Worm (Caenorhabditis elegans) whole organism, L4 larva: ENCODE measurements around the gene ZK688.12.
A peak's percentile ranks its signal among the peaks of the same experiment; 100 is the strongest.

Experiments used
- T20F7.1 ChIP-seq: fragments of 200-800 bp; sonication (Bioruptor generic); optimal IDR thresholded peaks from 2 replicates; lab custom pipeline; 2018; ENCODE audit warnings: mild to moderate bottlenecking, missing genetic modification characterization, missing compliant biosample characterization
- T26A8.4 ChIP-seq: fragments of 200-800 bp; sonication (Bioruptor generic); IDR thresholded peaks from 2 replicates; pipeline ENCODE4 v1.3.6; 2022; ENCODE audit warnings: missing genetic modification characterization, missing compliant biosample characterization
- Y105C5A.15 ChIP-seq: fragments of 200-800 bp; sonication (Bioruptor generic); IDR thresholded peaks from 2 replicates; pipeline ENCODE4 v1.3.6; 2022; ENCODE audit warnings: missing genetic modification characterization, missing compliant biosample characterization
- aha-1 ChIP-seq: fragments of 150-350 bp; peaks from one replicate; lab custom pipeline; 2014; ENCODE audit warnings: missing biosample characterization, missing genetic modification characterization
- arid-1 ChIP-seq: fragments of 200-800 bp; sonication (Bioruptor generic); conservative IDR thresholded peaks from 2 replicates; pipeline ENCODE4 v1.3.6; 2022; ENCODE audit warnings: missing genetic modification reagents, missing genetic modification characterization, missing compliant biosample characterization
- ceh-62 ChIP-seq: sonication (generic microtip); optimal IDR thresholded peaks from 2 replicates; lab custom pipeline; 2017; ENCODE audit warnings: missing biosample characterization, missing genetic modification characterization
- ceh-82 ChIP-seq: sonication (generic microtip); optimal IDR thresholded peaks from 2 replicates; lab custom pipeline; 2017; ENCODE audit warnings: missing biosample characterization, missing genetic modification characterization
- cey-2 ChIP-seq: sonication (generic microtip); optimal IDR thresholded peaks from 3 replicates; lab custom pipeline; 2017; ENCODE audit warnings: missing genetic modification characterization, mild to moderate bottlenecking, missing compliant biosample characterization, antibody characterized with exemption, borderline replicate concordance; ENCODE audit not compliant: insufficient read depth
- daf-16 ChIP-seq, 3 experiments: sonication (generic microtip); optimal IDR thresholded peaks; 2 replicates each; lab custom pipeline; 2016 to 2017; ENCODE audit warnings: missing genetic modification characterization in 3 of 3, missing genetic modification reagents in 3 of 3, mild to moderate bottlenecking in 2 of 3, missing compliant biosample characterization in 2 of 3, missing biosample characterization in 1 of 3, moderate library complexity in 1 of 3
- dmd-6 ChIP-seq: fragments of 200-800 bp; sonication (Bioruptor generic); IDR thresholded peaks from 2 replicates; pipeline ENCODE4 v1.3.6; 2022; ENCODE audit warnings: missing genetic modification reagents, missing genetic modification characterization, missing compliant biosample characterization
- duxl-1 ChIP-seq: sonication (generic microtip); optimal IDR thresholded peaks from 2 replicates; lab custom pipeline; 2016; ENCODE audit warnings: mild to moderate bottlenecking, missing genetic modification characterization, moderate library complexity, missing compliant biosample characterization; ENCODE audit not compliant: poor library complexity
- dve-1 ChIP-seq: sonication (generic microtip); optimal IDR thresholded peaks from 2 replicates; lab custom pipeline; 2017; ENCODE audit warnings: antibody characterized with exemption, mild to moderate bottlenecking, missing genetic modification characterization, missing compliant biosample characterization; ENCODE audit not compliant: insufficient read depth
- egl-43 ChIP-seq: fragments of 200-800 bp; sonication (Bioruptor generic); IDR thresholded peaks from 2 replicates; pipeline ENCODE4 v1.3.6; 2022; ENCODE audit warnings: missing genetic modification reagents, missing genetic modification characterization, missing compliant biosample characterization
- hlh-11 ChIP-seq: fragments of 200-800 bp; sonication (Bioruptor generic); optimal IDR thresholded peaks from 2 replicates; lab custom pipeline; 2018; ENCODE audit warnings: mild to moderate bottlenecking, missing genetic modification characterization, missing compliant biosample characterization
- hlh-30 ChIP-seq: sonication (generic microtip); optimal IDR thresholded peaks from 2 replicates; lab custom pipeline; 2017; ENCODE audit warnings: antibody characterized with exemption, mild to moderate bottlenecking, missing genetic modification characterization, missing compliant biosample characterization; ENCODE audit not compliant: insufficient read depth
- jun-1 ChIP-seq: fragments of 150-350 bp; optimal IDR thresholded peaks from 2 replicates; lab custom pipeline; 2014; ENCODE audit warnings: missing biosample characterization, missing genetic modification reagents, missing genetic modification characterization
- lim-7 ChIP-seq: fragments of 200-800 bp; sonication (Bioruptor generic); IDR thresholded peaks from 2 replicates; pipeline ENCODE4 v1.3.6; 2022; ENCODE audit warnings: missing genetic modification characterization, missing compliant biosample characterization
- lsy-2 ChIP-seq, 2 experiments: fragments of 150-350 bp in 1 of 2; sonication (generic microtip) in 1 of 2; optimal IDR thresholded peaks; 2 replicates each; lab custom pipeline; 2014 to 2017; ENCODE audit warnings: missing biosample characterization in 2 of 2, missing genetic modification characterization in 2 of 2
- madf-5 ChIP-seq, 2 experiments: fragments of 200-800 bp; sonication (Bioruptor generic); IDR thresholded peaks; 2 replicates each; pipeline ENCODE4 v1.3.6; 2022; ENCODE audit warnings: missing compliant biosample characterization in 2 of 2, missing genetic modification characterization in 2 of 2
- madf-9 ChIP-seq: fragments of 200-800 bp; sonication (Bioruptor generic); conservative IDR thresholded peaks from 2 replicates; pipeline ENCODE4 v1.3.6; 2022; ENCODE audit warnings: missing genetic modification reagents, missing genetic modification characterization, missing compliant biosample characterization
- mdl-1 ChIP-seq, 2 experiments: fragments of 150-350 bp in 1 of 2; sonication (generic microtip) in 1 of 2; optimal IDR thresholded peaks; 2 replicates each; lab custom pipeline; 2014 to 2017; ENCODE audit warnings: missing biosample characterization in 2 of 2, missing genetic modification characterization in 2 of 2
- mep-1 ChIP-seq: fragments of 150-350 bp; sonication (generic microtip); optimal IDR thresholded peaks from 3 replicates; lab custom pipeline; 2014; ENCODE audit warnings: missing biosample characterization, missing genetic modification characterization
- mxl-2 ChIP-seq: fragments of 200-800 bp; sonication (Bioruptor generic); conservative IDR thresholded peaks from 2 replicates; pipeline ENCODE4 v1.3.6; 2022; ENCODE audit warnings: missing genetic modification reagents, missing genetic modification characterization, missing compliant biosample characterization
- nhr-25 ChIP-seq: sonication (generic microtip); optimal IDR thresholded peaks from 2 replicates; lab custom pipeline; 2017; ENCODE audit warnings: missing genetic modification characterization, mild to moderate bottlenecking, missing compliant biosample characterization, antibody characterized with exemption, moderate library complexity, borderline replicate concordance; ENCODE audit not compliant: insufficient read depth
- nhr-28 ChIP-seq: fragments of 150-350 bp; optimal IDR thresholded peaks from 2 replicates; lab custom pipeline; 2014; ENCODE audit warnings: missing biosample characterization, missing genetic modification characterization
- nhr-42 ChIP-seq: fragments of 200-800 bp; sonication (Bioruptor generic); IDR thresholded peaks from 2 replicates; pipeline ENCODE4 v1.3.6; 2022; ENCODE audit warnings: missing genetic modification characterization, missing compliant biosample characterization
- nhr-48 ChIP-seq: sonication (generic microtip); optimal IDR thresholded peaks from 2 replicates; lab custom pipeline; 2016; ENCODE audit warnings: mild to moderate bottlenecking, missing genetic modification characterization, missing compliant biosample characterization
- pqm-1 ChIP-seq: sonication (generic microtip); optimal IDR thresholded peaks from 2 replicates; lab custom pipeline; 2017; ENCODE audit warnings: missing biosample characterization, missing genetic modification characterization
- snpc-4 ChIP-seq: fragments of 150-350 bp; optimal IDR thresholded peaks from 2 replicates; lab custom pipeline; 2014; ENCODE audit warnings: missing biosample characterization, missing genetic modification characterization
- unc-130 ChIP-seq: sonication (generic microtip); optimal IDR thresholded peaks from 2 replicates; lab custom pipeline; 2016; ENCODE audit warnings: missing genetic modification reagents, missing genetic modification characterization, missing compliant biosample characterization
- unc-62 ChIP-seq, 3 experiments: fragments of 150-350 bp in 1 of 3; sonication (generic microtip); optimal IDR thresholded peaks in 2 of 3; peaks in 1 of 3; 1 replicate in 1 of 3; 2 replicates in 2 of 3; lab custom pipeline; 2014 to 2017; ENCODE audit warnings: missing biosample characterization in 3 of 3, missing genetic modification characterization in 3 of 3, missing genetic modification reagents in 3 of 3, missing genotype in 1 of 3
- vab-7 ChIP-seq: fragments of 200-800 bp; sonication (Bioruptor generic); IDR thresholded peaks from 2 replicates; pipeline ENCODE4 v1.3.6; 2022; ENCODE audit warnings: missing genetic modification reagents, missing genetic modification characterization, missing compliant biosample characterization
- zip-11 ChIP-seq: fragments of 200-800 bp; sonication (Bioruptor generic); IDR thresholded peaks from 2 replicates; pipeline ENCODE4 v1.3.6; 2022; ENCODE audit warnings: missing genetic modification characterization, missing compliant biosample characterization
- ztf-11 ChIP-seq: fragments of 150-350 bp; optimal IDR thresholded peaks from 2 replicates; lab custom pipeline; 2014; ENCODE audit warnings: missing biosample characterization, missing genetic modification characterization
- ztf-7 ChIP-seq: fragments of 150-350 bp; optimal IDR thresholded peaks from 2 replicates; lab custom pipeline; 2014; ENCODE audit warnings: missing biosample characterization, missing genetic modification characterization

Gene ZK688.12

DNA sequence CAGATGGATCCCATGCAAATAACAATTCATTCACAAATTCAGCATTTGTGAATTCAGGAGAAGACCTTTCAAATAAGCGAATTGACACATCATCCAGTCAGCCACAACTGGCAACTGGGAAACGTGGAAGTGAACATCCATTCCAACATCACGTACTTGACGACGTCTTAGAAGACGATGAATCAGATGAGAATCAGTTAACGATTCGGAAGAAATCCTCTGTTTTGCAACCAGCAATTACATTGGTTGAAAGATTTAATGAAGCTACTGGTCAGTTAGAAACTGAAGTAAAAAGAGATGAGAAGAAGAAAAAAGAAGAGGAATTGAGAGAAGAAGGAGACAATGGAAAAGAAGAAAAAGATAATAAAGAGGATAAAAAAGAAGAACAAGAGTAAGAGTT, 10.0 kb downstream of the ZK688.12 start:
- peak in 1 of 2 experiments; percentile 91 for TF ChIP-seq unc-62 (GFP tag; optimal IDR thresholded peaks at IDR 0.05 in 1 of 2; lab: Kevin White, UChicago)
- no peak for TF ChIP-seq unc-62 (tag; optimal IDR thresholded peaks at IDR 0.05; lab: Kevin White, UChicago)
- peak; percentile 43 for TF ChIP-seq aha-1 (tag; lab: Kevin White, UChicago)
- no peak for TF ChIP-seq egl-43 (GFP tag; lab: Robert Waterston, UW)
- TF ChIP-seq, all 104 proteins: peak for 2

DNA sequence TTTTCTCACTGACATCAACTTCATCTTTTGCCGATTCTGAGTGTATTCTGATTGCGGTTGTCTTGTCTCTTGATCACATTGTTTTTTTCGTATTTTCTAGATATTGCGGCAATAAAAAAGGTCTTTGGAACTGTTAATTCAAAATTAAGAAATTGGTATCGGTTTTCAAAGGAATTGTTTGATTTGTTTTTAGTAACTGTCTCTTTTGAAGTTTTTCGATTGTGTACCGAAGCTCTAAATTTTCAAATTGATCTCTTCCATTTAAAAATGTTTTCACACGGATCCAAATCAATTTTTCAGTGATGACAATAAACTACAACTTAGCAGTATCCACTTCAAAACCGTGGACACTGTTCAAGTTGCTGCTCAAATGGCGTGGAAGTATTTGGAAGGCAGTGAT, 12.7 kb downstream of the ZK688.12 start, which contains the start of gene best-24:
best-24 (plus strand) TSS at position 301 of the 400 bp plus-strand sequence.
- TF ChIP-seq lim-7 (no peak), egl-43 (GFP tag; lab: Robert Waterston, UW) (no peak), nhr-42 (no peak), jun-1 (no peak), zip-11 (no peak), duxl-1 (tag; lab: Kevin White, UChicago) (no peak), ztf-7 (tag; lab: Kevin White, UChicago) (no peak), ceh-62 (tag; lab: Kevin White, UChicago) (no peak), Y105C5A.15 (GFP tag; lab: Robert Waterston, UW) (no peak), nhr-48 (tag; lab: Kevin White, UChicago) (no peak), unc-130 (GFP tag; lab: Kevin White, UChicago) (no peak), T26A8.4 (GFP tag; lab: Robert Waterston, UW) (no peak), mxl-2 (GFP tag; lab: Robert Waterston, UW) (no peak), lsy-2 (tag; optimal IDR thresholded peaks at IDR 0.05; lab: Kevin White, UChicago) (no peak), pqm-1 (tag; lab: Kevin White, UChicago) (no peak)

DNA sequence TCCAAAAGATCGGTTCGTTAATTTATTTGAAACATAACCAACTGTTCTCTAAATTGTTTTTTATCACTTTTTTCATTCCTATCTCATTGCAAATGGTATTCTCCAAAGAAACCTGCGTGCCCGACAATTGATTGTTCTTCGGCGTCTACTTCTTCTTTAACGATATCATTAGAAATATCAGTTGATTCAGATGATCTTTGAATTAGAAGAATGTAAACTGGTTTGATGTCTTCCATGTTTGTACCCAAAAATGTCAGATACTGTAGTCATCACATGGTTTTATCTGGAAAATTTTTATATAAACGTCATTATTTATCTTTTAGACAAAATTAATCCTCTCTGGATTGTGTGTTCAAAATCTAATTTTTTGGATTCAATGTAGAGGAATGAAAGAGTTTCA, 15.7 kb downstream of the ZK688.12 start:
- TF ChIP-seq vab-7 (GFP tag; lab: Robert Waterston, UW) (no peak), T20F7.1 (GFP tag; lab: Kevin White, UChicago) (peak; percentile 34), ztf-11 (no peak), nhr-48 (tag; lab: Kevin White, UChicago) (peak; percentile 36), cey-2 (tag; lab: Kevin White, UChicago) (peak; percentile 5), hlh-11 (tag; lab: Kevin White, UChicago) (peak; percentile 27), daf-16 (GFP tag; optimal IDR thresholded peaks at IDR 0.05; lab: Kevin White, UChicago) (no peak), daf-16 (tag; optimal IDR thresholded peaks at IDR 0.05; lab: Kevin White, UChicago) (no peak), lsy-2 (tag; optimal IDR thresholded peaks at IDR 0.05; lab: Kevin White, UChicago) (peak in 1 of 2 experiments; percentile 59), madf-9 (GFP tag; lab: Robert Waterston, UW) (no peak), dmd-6 (peak; percentile 37; the same call in 1 of the 2 replicates), mep-1 (tag; lab: Kevin White, UChicago) (peak; percentile 26), mdl-1 (tag; optimal IDR thresholded peaks at IDR 0.05; lab: Kevin White, UChicago) (peak in 1 of 2 experiments; percentile 52), lim-7 (no peak), hlh-30 (tag; lab: Kevin White, UChicago) (peak; percentile 33), dve-1 (tag; lab: Kevin White, UChicago) (peak; percentile 44), arid-1 (GFP tag; lab: Robert Waterston, UW) (no peak), madf-5 (GFP tag; IDR thresholded peaks at IDR 0.05; lab: Robert Waterston, UW) (no peak), nhr-28 (peak; percentile 81), snpc-4 (tag; lab: Kevin White, UChicago) (no peak), ceh-82 (no peak)

DNA sequence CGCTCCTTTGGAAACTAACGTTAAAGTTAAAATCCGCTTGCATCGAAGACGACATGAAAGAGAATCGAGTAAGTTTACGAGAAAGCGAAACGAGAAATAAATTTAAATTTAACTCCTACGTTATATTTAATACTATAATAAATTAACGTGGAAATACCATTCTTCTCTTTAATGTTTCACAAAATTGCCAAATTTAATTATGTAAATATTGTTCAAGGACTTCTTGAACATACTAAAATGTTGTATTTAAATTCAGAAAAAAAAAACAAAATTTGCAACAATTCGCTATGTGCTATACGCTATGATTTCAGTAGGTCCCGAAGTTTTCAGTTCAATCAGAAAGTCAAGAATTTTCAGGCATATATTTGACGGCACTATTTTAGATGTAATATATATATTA, 16.5 kb downstream of the ZK688.12 start, which contains the start of gene ZK688.10:
ZK688.10 (minus strand) TSS at position 101 of the 400 bp plus-strand sequence.
- TF ChIP-seq aha-1 (tag; lab: Kevin White, UChicago) (peak; percentile 12), nhr-25 (no peak)
